Worm (Caenorhabditis elegans) whole organism, midembryonic: ENCODE data around the gene F57E7.4.

Source experiments
- cog-1 ChIP-seq: sonication (generic microtip); optimal IDR thresholded peaks from 2 replicates; lab custom pipeline; 2016; ENCODE audit warnings: missing genetic modification characterization, missing compliant biosample characterization
- klf-2 ChIP-seq: fragments of 200-800 bp; sonication (Bioruptor generic); conservative IDR thresholded peaks from 2 replicates; pipeline ENCODE4 v1.3.6; 2022; ENCODE audit warnings: missing genetic modification reagents, missing genetic modification characterization, missing compliant biosample characterization
- med-1 ChIP-seq: sonication (generic microtip); optimal IDR thresholded peaks from 2 replicates; lab custom pipeline; 2017; ENCODE audit warnings: missing genetic modification characterization, mild to moderate bottlenecking, missing compliant biosample characterization, antibody characterized with exemption, missing genetic modification reagents; ENCODE audit not compliant: insufficient read depth
- ref-1 ChIP-seq: fragments of 200-800 bp; sonication (Bioruptor generic); conservative IDR thresholded peaks from 2 replicates; pipeline ENCODE4 v1.3.6; 2022; ENCODE audit warnings: missing genetic modification reagents, missing genetic modification characterization, missing compliant biosample characterization
- tab-1 ChIP-seq: fragments of 200-800 bp; sonication (Bioruptor generic); IDR thresholded peaks from 2 replicates; pipeline ENCODE4 v1.3.6; 2022; ENCODE audit warnings: missing genetic modification characterization, missing compliant biosample characterization
- ztf-23 ChIP-seq: fragments of 200-800 bp; sonication (Bioruptor generic); IDR thresholded peaks from 2 replicates; pipeline ENCODE4 v1.3.6; 2022; ENCODE audit warnings: missing genetic modification reagents, missing genetic modification characterization, missing compliant biosample characterization
- ztf-29 ChIP-seq: fragments of 200-800 bp; sonication (Bioruptor generic); IDR thresholded peaks from 2 replicates; pipeline ENCODE4 v1.3.6; 2022; ENCODE audit warnings: missing genetic modification reagents, missing genetic modification characterization, missing compliant biosample characterization

DNA sequence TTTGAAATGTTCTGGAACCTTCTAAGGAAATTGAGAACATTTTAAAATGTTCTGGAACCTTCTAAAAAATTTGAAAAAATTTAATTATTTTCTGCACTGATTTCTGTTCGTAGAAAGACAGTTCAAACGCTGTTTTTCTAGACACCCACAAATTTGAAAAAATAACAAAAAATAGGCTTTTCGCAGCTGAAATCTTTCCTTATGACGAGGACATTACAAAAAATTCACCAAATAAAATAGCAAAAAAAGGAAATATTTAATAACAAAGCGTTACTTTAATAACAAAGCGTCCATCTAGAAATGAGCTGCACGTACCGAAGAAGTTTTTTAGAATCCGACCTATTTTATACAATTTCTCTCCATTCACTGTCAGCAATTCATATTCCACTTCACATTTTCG is 37.2 kb downstream of the F57E7.4 start, which contains the start of gene srh-141:
- TF ChIP-seq tab-1 (no peak), ref-1 (GFP tag; lab: Robert Waterston, UW) (no peak), med-1 (GFP tag; lab: Kevin White, UChicago) (no peak), ztf-23 (GFP tag; lab: Robert Waterston, UW) (no peak), cog-1 (tag; lab: Kevin White, UChicago) (no peak), klf-2 (GFP tag; lab: Robert Waterston, UW) (no peak), ztf-29 (GFP tag; lab: Robert Waterston, UW) (no peak)
